Worm (Caenorhabditis elegans) whole organism, L4 larva: ENCODE data around the gene C45H4.13.

Experiments
- F10B5.3 ChIP-seq: sonication (generic microtip); optimal IDR thresholded peaks from 2 replicates; lab custom pipeline; 2016; ENCODE audit warnings: mild to moderate bottlenecking, missing genetic modification characterization, missing compliant biosample characterization
- F37D6.2 ChIP-seq: sonication (generic microtip); optimal IDR thresholded peaks from 2 replicates; lab custom pipeline; 2016; ENCODE audit warnings: mild to moderate bottlenecking, missing genetic modification characterization, missing compliant biosample characterization
- aha-1 ChIP-seq: fragments of 150-350 bp; peaks from one replicate; lab custom pipeline; 2014; ENCODE audit warnings: missing biosample characterization, missing genetic modification characterization
- aly-2 ChIP-seq: sonication (generic microtip); optimal IDR thresholded peaks from 2 replicates; lab custom pipeline; 2018; ENCODE audit warnings: missing biosample characterization, missing genetic modification characterization
- arid-1 ChIP-seq: fragments of 200-800 bp; sonication (Bioruptor generic); conservative IDR thresholded peaks from 2 replicates; pipeline ENCODE4 v1.3.6; 2022; ENCODE audit warnings: missing genetic modification reagents, missing genetic modification characterization, missing compliant biosample characterization
- ceh-20 ChIP-seq: fragments of 200-800 bp; sonication (Bioruptor generic); IDR thresholded peaks from 2 replicates; pipeline ENCODE4 v1.3.6; 2022; ENCODE audit warnings: missing genetic modification reagents, missing genetic modification characterization, missing compliant biosample characterization
- ceh-32 ChIP-seq: sonication (generic microtip); optimal IDR thresholded peaks from 2 replicates; lab custom pipeline; 2016; ENCODE audit warnings: mild to moderate bottlenecking, missing genetic modification characterization, missing compliant biosample characterization; ENCODE audit not compliant: poor library complexity
- ceh-44 ChIP-seq: fragments of 200-800 bp; sonication (Bioruptor generic); IDR thresholded peaks from 2 replicates; pipeline ENCODE4 v1.3.6; 2022; ENCODE audit warnings: missing genetic modification reagents, missing genetic modification characterization, missing compliant biosample characterization
- ceh-62 ChIP-seq: sonication (generic microtip); optimal IDR thresholded peaks from 2 replicates; lab custom pipeline; 2017; ENCODE audit warnings: missing biosample characterization, missing genetic modification characterization
- ctbp-1 ChIP-seq: fragments of 200-800 bp; sonication (Bioruptor generic); IDR thresholded peaks from 2 replicates; pipeline ENCODE4 v1.3.6; 2022; ENCODE audit warnings: missing genetic modification reagents, missing genetic modification characterization, missing compliant biosample characterization
- daf-12 ChIP-seq: fragments of 150-350 bp; optimal IDR thresholded peaks from 2 replicates; lab custom pipeline; 2014; ENCODE audit warnings: missing biosample characterization, missing genetic modification reagents, missing genetic modification characterization
- daf-16 ChIP-seq, 3 experiments: sonication (generic microtip); optimal IDR thresholded peaks; 2 replicates each; lab custom pipeline; 2016 to 2017; ENCODE audit warnings: missing genetic modification characterization in 3 of 3, missing genetic modification reagents in 3 of 3, mild to moderate bottlenecking in 2 of 3, missing compliant biosample characterization in 2 of 3, missing biosample characterization in 1 of 3, moderate library complexity in 1 of 3
- dmd-6 ChIP-seq: fragments of 200-800 bp; sonication (Bioruptor generic); IDR thresholded peaks from 2 replicates; pipeline ENCODE4 v1.3.6; 2022; ENCODE audit warnings: missing genetic modification reagents, missing genetic modification characterization, missing compliant biosample characterization
- dmd-8 ChIP-seq: fragments of 200-800 bp; sonication (Bioruptor generic); IDR thresholded peaks from 2 replicates; pipeline ENCODE4 v1.3.6; 2022; ENCODE audit warnings: missing genetic modification characterization, missing compliant biosample characterization
- dve-1 ChIP-seq: sonication (generic microtip); optimal IDR thresholded peaks from 2 replicates; lab custom pipeline; 2017; ENCODE audit warnings: antibody characterized with exemption, mild to moderate bottlenecking, missing genetic modification characterization, missing compliant biosample characterization; ENCODE audit not compliant: insufficient read depth
- egl-43 ChIP-seq: fragments of 200-800 bp; sonication (Bioruptor generic); IDR thresholded peaks from 2 replicates; pipeline ENCODE4 v1.3.6; 2022; ENCODE audit warnings: missing genetic modification reagents, missing genetic modification characterization, missing compliant biosample characterization
- hif-1 ChIP-seq, 2 experiments: sonication (generic microtip); optimal IDR thresholded peaks; 2 replicates each; lab custom pipeline; 2016 to 2017; ENCODE audit warnings: missing compliant biosample characterization in 2 of 2, missing genetic modification characterization in 2 of 2, missing genetic modification reagents in 2 of 2, missing genotype in 2 of 2, mild to moderate bottlenecking in 1 of 2
- hlh-30 ChIP-seq: sonication (generic microtip); optimal IDR thresholded peaks from 2 replicates; lab custom pipeline; 2017; ENCODE audit warnings: antibody characterized with exemption, mild to moderate bottlenecking, missing genetic modification characterization, missing compliant biosample characterization; ENCODE audit not compliant: insufficient read depth
- jun-1 ChIP-seq: fragments of 150-350 bp; optimal IDR thresholded peaks from 2 replicates; lab custom pipeline; 2014; ENCODE audit warnings: missing biosample characterization, missing genetic modification reagents, missing genetic modification characterization
- lin-29 ChIP-seq: fragments of 200-800 bp; sonication (Bioruptor generic); IDR thresholded peaks from 2 replicates; pipeline ENCODE4 v1.3.6; 2022; ENCODE audit warnings: missing genetic modification reagents, missing genetic modification characterization, missing compliant biosample characterization
- lin-38 ChIP-seq: fragments of 200-800 bp; sonication (Bioruptor generic); IDR thresholded peaks from 2 replicates; pipeline ENCODE4 v1.3.6; 2022; ENCODE audit warnings: missing genetic modification reagents, missing genetic modification characterization, missing compliant biosample characterization
- lin-39 ChIP-seq: fragments of 150-350 bp; optimal IDR thresholded peaks from 2 replicates; lab custom pipeline; 2014; ENCODE audit warnings: missing biosample characterization, missing genetic modification reagents, missing genetic modification characterization
- lsy-2 ChIP-seq, 2 experiments: fragments of 150-350 bp in 1 of 2; sonication (generic microtip) in 1 of 2; optimal IDR thresholded peaks; 2 replicates each; lab custom pipeline; 2014 to 2017; ENCODE audit warnings: missing biosample characterization in 2 of 2, missing genetic modification characterization in 2 of 2
- madf-9 ChIP-seq: fragments of 200-800 bp; sonication (Bioruptor generic); conservative IDR thresholded peaks from 2 replicates; pipeline ENCODE4 v1.3.6; 2022; ENCODE audit warnings: missing genetic modification reagents, missing genetic modification characterization, missing compliant biosample characterization
- mdl-1 ChIP-seq, 2 experiments: fragments of 150-350 bp in 1 of 2; sonication (generic microtip) in 1 of 2; optimal IDR thresholded peaks; 2 replicates each; lab custom pipeline; 2014 to 2017; ENCODE audit warnings: missing biosample characterization in 2 of 2, missing genetic modification characterization in 2 of 2
- mdt-29 ChIP-seq: fragments of 200-800 bp; sonication (Bioruptor generic); IDR thresholded peaks from 2 replicates; pipeline ENCODE4 v1.3.6; 2022; ENCODE audit warnings: missing genetic modification reagents, missing genetic modification characterization, missing compliant biosample characterization
- mep-1 ChIP-seq: fragments of 150-350 bp; sonication (generic microtip); optimal IDR thresholded peaks from 3 replicates; lab custom pipeline; 2014; ENCODE audit warnings: missing biosample characterization, missing genetic modification characterization
- mes-2 ChIP-seq: sonication (generic microtip); optimal IDR thresholded peaks from 2 replicates; lab custom pipeline; 2016; ENCODE audit warnings: missing genotype, mild to moderate bottlenecking, missing genetic modification characterization, missing compliant biosample characterization; ENCODE audit not compliant: poor library complexity, severe bottlenecking
- mxl-2 ChIP-seq: fragments of 200-800 bp; sonication (Bioruptor generic); conservative IDR thresholded peaks from 2 replicates; pipeline ENCODE4 v1.3.6; 2022; ENCODE audit warnings: missing genetic modification reagents, missing genetic modification characterization, missing compliant biosample characterization
- mxl-3 ChIP-seq: fragments of 200-800 bp; sonication (Bioruptor generic); optimal IDR thresholded peaks from 2 replicates; lab custom pipeline; 2018; ENCODE audit warnings: mild to moderate bottlenecking, missing genetic modification characterization, missing compliant biosample characterization
- nhr-11 ChIP-seq: fragments of 150-350 bp; optimal IDR thresholded peaks from 2 replicates; lab custom pipeline; 2014; ENCODE audit warnings: missing biosample characterization, missing genetic modification characterization
- nhr-111 ChIP-seq: fragments of 200-800 bp; sonication (Bioruptor generic); optimal IDR thresholded peaks from 2 replicates; lab custom pipeline; 2018; ENCODE audit warnings: mild to moderate bottlenecking, missing genetic modification characterization, missing compliant biosample characterization
- nhr-28 ChIP-seq: fragments of 150-350 bp; optimal IDR thresholded peaks from 2 replicates; lab custom pipeline; 2014; ENCODE audit warnings: missing biosample characterization, missing genetic modification characterization
- nhr-42 ChIP-seq: fragments of 200-800 bp; sonication (Bioruptor generic); IDR thresholded peaks from 2 replicates; pipeline ENCODE4 v1.3.6; 2022; ENCODE audit warnings: missing genetic modification characterization, missing compliant biosample characterization
- nhr-48 ChIP-seq: sonication (generic microtip); optimal IDR thresholded peaks from 2 replicates; lab custom pipeline; 2016; ENCODE audit warnings: mild to moderate bottlenecking, missing genetic modification characterization, missing compliant biosample characterization
- nhr-76 ChIP-seq: fragments of 150-350 bp; optimal IDR thresholded peaks from 2 replicates; lab custom pipeline; 2014; ENCODE audit warnings: missing biosample characterization, missing genetic modification characterization
- pqm-1 ChIP-seq: sonication (generic microtip); optimal IDR thresholded peaks from 2 replicates; lab custom pipeline; 2017; ENCODE audit warnings: missing biosample characterization, missing genetic modification characterization
- saeg-2 ChIP-seq: fragments of 200-800 bp; sonication (Bioruptor generic); IDR thresholded peaks from 2 replicates; pipeline ENCODE4 v1.3.6; 2022; ENCODE audit warnings: missing genetic modification reagents, missing genetic modification characterization, missing compliant biosample characterization
- set-16 ChIP-seq: fragments of 200-800 bp; sonication (Bioruptor generic); IDR thresholded peaks from 2 replicates; pipeline ENCODE4 v1.3.6; 2022; ENCODE audit warnings: missing genetic modification reagents, missing genetic modification characterization, missing compliant biosample characterization
- skn-1 ChIP-seq: fragments of 150-350 bp; optimal IDR thresholded peaks from 2 replicates; lab custom pipeline; 2014; ENCODE audit warnings: missing biosample characterization, missing genetic modification characterization
- snpc-4 ChIP-seq: fragments of 150-350 bp; optimal IDR thresholded peaks from 2 replicates; lab custom pipeline; 2014; ENCODE audit warnings: missing biosample characterization, missing genetic modification characterization
- unc-62 ChIP-seq, 3 experiments: fragments of 150-350 bp in 1 of 3; sonication (generic microtip); optimal IDR thresholded peaks in 2 of 3; peaks in 1 of 3; 1 replicate in 1 of 3; 2 replicates in 2 of 3; lab custom pipeline; 2014 to 2017; ENCODE audit warnings: missing biosample characterization in 3 of 3, missing genetic modification characterization in 3 of 3, missing genetic modification reagents in 3 of 3, missing genotype in 1 of 3
- vab-7 ChIP-seq: fragments of 200-800 bp; sonication (Bioruptor generic); IDR thresholded peaks from 2 replicates; pipeline ENCODE4 v1.3.6; 2022; ENCODE audit warnings: missing genetic modification reagents, missing genetic modification characterization, missing compliant biosample characterization
- zag-1 ChIP-seq: fragments of 150-350 bp; optimal IDR thresholded peaks from 2 replicates; lab custom pipeline; 2014; ENCODE audit warnings: missing biosample characterization, missing genetic modification characterization
- zip-11 ChIP-seq: fragments of 200-800 bp; sonication (Bioruptor generic); IDR thresholded peaks from 2 replicates; pipeline ENCODE4 v1.3.6; 2022; ENCODE audit warnings: missing genetic modification characterization, missing compliant biosample characterization

Gene C45H4.13

ce11 chrV:2138287-2138686 lies 12.5 kb downstream of the C45H4.13 start:
- TF ChIP-seq unc-62 (GFP tag; optimal IDR thresholded peaks at IDR 0.05 in 1 of 2; lab: Kevin White, UChicago) (peak in 1 of 2 experiments; percentile 42), unc-62 (tag; optimal IDR thresholded peaks at IDR 0.05; lab: Kevin White, UChicago) (no peak), nhr-28 (tag; lab: Kevin White, UChicago) (peak; percentile 12), mxl-3 (GFP tag; lab: Kevin White, UChicago) (no peak), nhr-11 (peak; percentile 43), lsy-2 (tag; optimal IDR thresholded peaks at IDR 0.05; lab: Kevin White, UChicago) (no peak)

DNA sequence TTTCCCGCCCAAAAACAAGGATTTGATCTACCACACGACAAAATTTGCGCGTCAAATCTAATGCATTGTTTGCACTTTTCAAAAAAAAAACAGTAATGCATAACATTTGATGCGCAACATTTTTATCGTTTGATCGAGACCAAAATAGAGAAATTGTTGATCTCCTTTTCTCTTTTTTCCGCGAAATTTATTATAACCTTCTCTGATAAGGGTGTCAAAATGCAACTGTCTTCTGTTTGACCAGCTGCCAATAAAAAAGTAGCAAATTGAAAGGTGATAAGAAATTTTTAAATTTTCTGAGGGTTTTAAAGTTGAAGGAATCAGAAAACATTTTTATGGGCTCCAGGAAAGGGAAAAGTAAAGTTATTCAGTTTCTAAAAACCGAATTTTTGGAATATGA lies 13.8 kb downstream of the C45H4.13 start:
- TF ChIP-seq dmd-6 (GFP tag; lab: Robert Waterston, UW) (peak; percentile 62), F37D6.2 (tag; lab: Kevin White, UChicago) (no peak), zip-11 (GFP tag; lab: Robert Waterston, UW) (no peak), daf-16 (GFP tag; optimal IDR thresholded peaks at IDR 0.05; lab: Kevin White, UChicago) (no peak), daf-16 (tag; optimal IDR thresholded peaks at IDR 0.05; lab: Kevin White, UChicago) (peak; percentile 37), vab-7 (GFP tag; lab: Robert Waterston, UW) (no peak), ctbp-1 (GFP tag; lab: Robert Waterston, UW) (no peak), dmd-8 (no peak), ceh-44 (GFP tag; lab: Robert Waterston, UW) (no peak), egl-43 (GFP tag; lab: Robert Waterston, UW) (no peak), ceh-20 (no peak), nhr-111 (GFP tag; lab: Kevin White, UChicago) (no peak), nhr-48 (tag; lab: Kevin White, UChicago) (no peak)

- TF ChIP-seq nhr-28 (tag; lab: Kevin White, UChicago) (peak; percentile 63), ctbp-1 (GFP tag; lab: Robert Waterston, UW) (peak; percentile 24; the same call in 1 of the 2 replicates), F10B5.3 (tag; lab: Kevin White, UChicago) (no peak), vab-7 (GFP tag; lab: Robert Waterston, UW) (no peak), unc-62 (GFP tag; optimal IDR thresholded peaks at IDR 0.05 in 1 of 2; lab: Kevin White, UChicago) (no peak), unc-62 (tag; optimal IDR thresholded peaks at IDR 0.05; lab: Kevin White, UChicago) (no peak), lin-29 (GFP tag; lab: Robert Waterston, UW) (no peak), mdl-1 (tag; optimal IDR thresholded peaks at IDR 0.05; lab: Kevin White, UChicago) (peak in 1 of 2 experiments; percentile 68), saeg-2 (GFP tag; lab: Robert Waterston, UW) (no peak), nhr-111 (GFP tag; lab: Kevin White, UChicago) (no peak), aha-1 (peak; percentile 60), lin-39 (tag; lab: Kevin White, UChicago) (no peak), mep-1 (peak; percentile 36), hif-1 (tag; optimal IDR thresholded peaks at IDR 0.05; lab: Kevin White, UChicago) (peak in 1 of 2 experiments; percentile 7), dve-1 (tag; lab: Kevin White, UChicago) (peak; percentile 4), jun-1 (tag; lab: Kevin White, UChicago) (no peak), nhr-42 (GFP tag; lab: Robert Waterston, UW) (no peak), skn-1 (tag; lab: Kevin White, UChicago) (no peak), mxl-2 (no peak), egl-43 (GFP tag; lab: Robert Waterston, UW) (no peak), madf-9 (GFP tag; lab: Robert Waterston, UW) (no peak), zag-1 (tag; lab: Kevin White, UChicago) (no peak), lin-38 (GFP tag; lab: Robert Waterston, UW) (no peak), ceh-62 (tag; lab: Kevin White, UChicago) (no peak), mdt-29 (GFP tag; lab: Robert Waterston, UW) (no peak), aly-2 (no peak), daf-12 (tag; lab: Kevin White, UChicago) (no peak), mes-2 (peak; percentile 40), arid-1 (peak; percentile 45; the same call in 1 of the 2 replicates), ceh-44 (GFP tag; lab: Robert Waterston, UW) (no peak), set-16 (GFP tag; lab: Robert Waterston, UW) (0 out of 2 replicates have a peak, but pooled peaks have one; percentile 27), ceh-32 (tag; lab: Kevin White, UChicago) (no peak), mxl-3 (GFP tag; lab: Kevin White, UChicago) (peak; percentile 95), hlh-30 (peak; percentile 55), pqm-1 (tag; lab: Kevin White, UChicago) (no peak), snpc-4 (tag; lab: Kevin White, UChicago) (no peak), nhr-76 (tag; lab: Kevin White, UChicago) (no peak)
Measured at ce11 chrV:2135323-2135722, 15.5 kb downstream of the C45H4.13 start.
